Worm (Caenorhabditis elegans) whole organism, L3 larva: ENCODE data around the gene C50D2.1.

Experiments
- ceh-16 ChIP-seq: sonication (generic microtip); optimal IDR thresholded peaks from 2 replicates; lab custom pipeline; 2017; ENCODE audit warnings: missing biosample characterization, missing genetic modification characterization
- eor-1 ChIP-seq, 2 experiments: fragments of 150-350 bp; optimal IDR thresholded peaks; 2 replicates each; lab custom pipeline; 2014 to 2018; ENCODE audit warnings: missing biosample characterization in 2 of 2, missing genetic modification characterization in 2 of 2
- fos-1 ChIP-seq: fragments of 150-350 bp; optimal IDR thresholded peaks from 2 replicates; lab custom pipeline; 2014; ENCODE audit warnings: missing biosample characterization, missing genetic modification characterization
- lin-39 ChIP-seq: fragments of 150-350 bp; optimal IDR thresholded peaks from 2 replicates; lab custom pipeline; 2018; ENCODE audit warnings: missing biosample characterization, missing genetic modification reagents, missing genetic modification characterization
- nhr-11 ChIP-seq: fragments of 150-350 bp; optimal IDR thresholded peaks from 2 replicates; lab custom pipeline; 2014; ENCODE audit warnings: missing biosample characterization, missing genetic modification characterization
- nhr-237 ChIP-seq: fragments of 150-350 bp; optimal IDR thresholded peaks from 2 replicates; lab custom pipeline; 2014; ENCODE audit warnings: missing biosample characterization, missing genetic modification characterization
- nhr-28 ChIP-seq: fragments of 150-350 bp; optimal IDR thresholded peaks from 2 replicates; lab custom pipeline; 2014; ENCODE audit warnings: missing biosample characterization, missing genetic modification characterization
- nhr-76 ChIP-seq: fragments of 150-350 bp; sonication (generic microtip); optimal IDR thresholded peaks from 5 replicates; lab custom pipeline; 2014; ENCODE audit warnings: missing biosample characterization, missing genetic modification characterization
- pqm-1 ChIP-seq: fragments of 150-350 bp; optimal IDR thresholded peaks from 2 replicates; lab custom pipeline; 2017; ENCODE audit warnings: missing biosample characterization, missing genetic modification characterization, inconsistent platforms
- ztf-11 ChIP-seq: fragments of 150-350 bp; optimal IDR thresholded peaks from 2 replicates; lab custom pipeline; 2014; ENCODE audit warnings: missing biosample characterization, missing genetic modification characterization

DNA sequence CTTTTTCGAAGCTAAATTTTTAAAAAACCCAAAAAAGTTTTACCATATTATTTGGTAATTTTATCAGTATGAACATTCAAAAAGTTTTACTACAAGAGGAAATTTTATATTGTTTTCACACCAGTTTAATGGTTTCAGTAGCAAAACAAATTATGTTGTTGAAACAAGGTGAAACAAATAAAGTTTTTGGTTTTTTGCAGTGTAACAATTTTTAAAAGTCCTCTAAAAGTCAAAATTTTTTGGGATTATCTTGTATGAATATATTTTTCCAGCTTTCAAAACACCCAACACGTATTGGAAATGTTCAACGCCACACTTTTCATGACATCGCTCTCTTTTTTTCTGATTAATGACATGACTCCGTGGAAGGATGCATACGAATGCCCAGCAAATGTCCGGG lies 5.5 kb downstream of the C50D2.1 start, which contains the start of gene srt-54:
- TF ChIP-seq lin-39 (tag; lab: Kevin White, UChicago) (no peak), fos-1 (tag; lab: Kevin White, UChicago) (no peak), ztf-11 (tag; lab: Kevin White, UChicago) (no peak), nhr-11 (tag; lab: Kevin White, UChicago) (no peak), nhr-76 (tag; lab: Kevin White, UChicago) (no peak), pqm-1 (tag; lab: Kevin White, UChicago) (no peak), nhr-237 (tag; lab: Kevin White, UChicago) (no peak), nhr-28 (no peak), ceh-16 (no peak), eor-1 (tag; optimal IDR thresholded peaks at IDR 0.05; lab: Kevin White, UChicago) (no peak)
